Fruit fly (Drosophila melanogaster): Measurements from ENCODE around the gene ZC3H3.
A peak's percentile ranks its signal among the peaks of the same experiment; 100 is the strongest.

Gene ZC3H3

dm6 chr3L:8546355-8546771 is 36.8 kb upstream of the ZC3H3 start (continued):
- TF ChIP-seq B-H1 (GFP tag; IDR thresholded peaks at IDR 0.05) (no peak), CG17829 (tag; optimal IDR thresholded peaks at IDR 0.05) (no peak), NFAT (GFP tag; IDR thresholded peaks at IDR 0.05) (no peak), CG43689 (GFP tag; IDR thresholded peaks at IDR 0.05) (no peak), tx (GFP tag; optimal IDR thresholded peaks at IDR 0.05) (no peak), psq (GFP tag; optimal IDR thresholded peaks at IDR 0.05) (no peak), CG10431 (GFP tag; optimal IDR thresholded peaks at IDR 0.05) (peak; percentile 67), ttk (GFP tag; IDR thresholded peaks at IDR 0.05) (no peak), Dp (GFP tag; optimal IDR thresholded peaks at IDR 0.05) (no peak), Sox100B (GFP tag; optimal IDR thresholded peaks at IDR 0.05) (no peak), CG6765 (GFP tag; optimal IDR thresholded peaks at IDR 0.05) (peak; percentile 30), sim (GFP tag; IDR thresholded peaks at IDR 0.05) (no peak), chn (GFP tag; optimal IDR thresholded peaks at IDR 0.05) (no peak), CG9797 (GFP tag; optimal IDR thresholded peaks at IDR 0.05) (no peak), CG7928 (GFP tag; optimal IDR thresholded peaks at IDR 0.05) (no peak), Abd-B (GFP tag; optimal IDR thresholded peaks at IDR 0.05) (no peak), ro (GFP tag; IDR thresholded peaks at IDR 0.05) (no peak), jing (GFP tag; optimal IDR thresholded peaks at IDR 0.05) (no peak), CG17328 (GFP tag; IDR thresholded peaks at IDR 0.05) (no peak), CG4328 (GFP tag; optimal IDR thresholded peaks at IDR 0.05) (no peak), CG16863 (GFP tag; optimal IDR thresholded peaks at IDR 0.05) (no peak), HLH54F (GFP tag; optimal IDR thresholded peaks at IDR 0.05) (no peak), ap (GFP tag; IDR thresholded peaks at IDR 0.05) (no peak), Jarid2 (GFP tag; optimal IDR thresholded peaks at IDR 0.05) (peak; percentile 79), Dip2 (GFP tag; IDR thresholded peaks at IDR 0.05) (no peak), Spps (tag; optimal IDR thresholded peaks at IDR 0.05) (no peak), Ada2b (GFP tag; IDR thresholded peaks at IDR 0.05) (no peak), ftz-f1 (GFP tag; optimal IDR thresholded peaks at IDR 0.05) (peak; percentile 85), schlank (tag; optimal IDR thresholded peaks at IDR 0.05) (no peak), CG10462 (GFP tag; optimal IDR thresholded peaks at IDR 0.05) (no peak), ind (GFP tag; optimal IDR thresholded peaks at IDR 0.05) (no peak), bcd (GFP tag; optimal IDR thresholded peaks at IDR 0.05) (no peak), fru (optimal IDR thresholded peaks at IDR 0.05) (no peak), sc (optimal IDR thresholded peaks at IDR 0.05) (no peak), sc (GFP tag; optimal IDR thresholded peaks at IDR 0.05) (no peak), HLH3B (GFP tag; IDR thresholded peaks at IDR 0.05) (0 out of 2 replicates have a peak, but pooled peaks have one; percentile 18), Dip3 (GFP tag; optimal IDR thresholded peaks at IDR 0.05) (no peak), CG14860 (GFP tag; IDR thresholded peaks at IDR 0.05; ENCODE audit: partially characterized antibody) (no peak), CG11696 (GFP tag; IDR thresholded peaks at IDR 0.05) (no peak), so (GFP tag; IDR thresholded peaks at IDR 0.05) (peak; percentile 48; the same call in 2 of the 3 replicates), CG12219 (GFP tag; optimal IDR thresholded peaks at IDR 0.05) (no peak), CG6654 (GFP tag; optimal IDR thresholded peaks at IDR 0.05) (no peak), wor (GFP tag; IDR thresholded peaks at IDR 0.05) (no peak), CG6175 (GFP tag; IDR thresholded peaks at IDR 0.05) (peak; percentile 59; the same call in 2 of the 3 replicates), CG15601 (tag; optimal IDR thresholded peaks at IDR 0.05) (no peak), CG34422 (GFP tag; IDR thresholded peaks at IDR 0.05) (peak; percentile 36; the same call in 1 of the 3 replicates), cato (GFP tag; optimal IDR thresholded peaks at IDR 0.05; ENCODE audit: borderline replicate concordance) (no peak), Vsx1 (GFP tag; optimal IDR thresholded peaks at IDR 0.05) (no peak), CG10979 (tag; optimal IDR thresholded peaks at IDR 0.05) (no peak), CG14667 (GFP tag; IDR thresholded peaks at IDR 0.05) (no peak), CG8765 (GFP tag; IDR thresholded peaks at IDR 0.05) (no peak), CG14965 (GFP tag; optimal IDR thresholded peaks at IDR 0.05; ENCODE audit: borderline replicate concordance) (no peak), Neu2 (GFP tag; optimal IDR thresholded peaks at IDR 0.05; ENCODE audit: borderline replicate concordance) (no peak)
